Worm (Caenorhabditis elegans) whole organism, L4 larva: ENCODE results near the gene cyp-14A2.

Experiments used
- Y48G9A.11 ChIP-seq: fragments of 200-800 bp; sonication (Bioruptor generic); IDR thresholded peaks from 2 replicates; pipeline ENCODE4 v1.3.6; 2022; ENCODE audit warnings: missing genetic modification reagents, missing genetic modification characterization, missing compliant biosample characterization
- aha-1 ChIP-seq: fragments of 150-350 bp; peaks from one replicate; lab custom pipeline; 2014; ENCODE audit warnings: missing biosample characterization, missing genetic modification characterization
- ama-1 ChIP-seq: fragments of 150-350 bp; optimal IDR thresholded peaks from 2 replicates; lab custom pipeline; 2014; ENCODE audit warnings: inconsistent platforms, mixed read lengths
- cey-2 ChIP-seq: sonication (generic microtip); optimal IDR thresholded peaks from 3 replicates; lab custom pipeline; 2017; ENCODE audit warnings: missing genetic modification characterization, mild to moderate bottlenecking, missing compliant biosample characterization, antibody characterized with exemption, borderline replicate concordance; ENCODE audit not compliant: insufficient read depth
- dve-1 ChIP-seq: sonication (generic microtip); optimal IDR thresholded peaks from 2 replicates; lab custom pipeline; 2017; ENCODE audit warnings: antibody characterized with exemption, mild to moderate bottlenecking, missing genetic modification characterization, missing compliant biosample characterization; ENCODE audit not compliant: insufficient read depth
- hmg-1.1 ChIP-seq: fragments of 200-800 bp; sonication (Bioruptor generic); IDR thresholded peaks from 2 replicates; pipeline ENCODE4 v1.3.6; 2022; ENCODE audit warnings: missing genetic modification reagents, missing genetic modification characterization, missing compliant biosample characterization
- lir-3 ChIP-seq: sonication (generic microtip); optimal IDR thresholded peaks from 2 replicates; lab custom pipeline; 2016; ENCODE audit warnings: mild to moderate bottlenecking, missing genetic modification characterization, missing compliant biosample characterization
- mdt-29 ChIP-seq: fragments of 200-800 bp; sonication (Bioruptor generic); IDR thresholded peaks from 2 replicates; pipeline ENCODE4 v1.3.6; 2022; ENCODE audit warnings: missing genetic modification reagents, missing genetic modification characterization, missing compliant biosample characterization
- nhr-11 ChIP-seq: fragments of 150-350 bp; optimal IDR thresholded peaks from 2 replicates; lab custom pipeline; 2014; ENCODE audit warnings: missing biosample characterization, missing genetic modification characterization
- nhr-25 ChIP-seq: sonication (generic microtip); optimal IDR thresholded peaks from 2 replicates; lab custom pipeline; 2017; ENCODE audit warnings: missing genetic modification characterization, mild to moderate bottlenecking, missing compliant biosample characterization, antibody characterized with exemption, moderate library complexity, borderline replicate concordance; ENCODE audit not compliant: insufficient read depth
- nhr-28 ChIP-seq: fragments of 150-350 bp; optimal IDR thresholded peaks from 2 replicates; lab custom pipeline; 2014; ENCODE audit warnings: missing biosample characterization, missing genetic modification characterization
- nhr-77 ChIP-seq: fragments of 150-350 bp; optimal IDR thresholded peaks from 2 replicates; lab custom pipeline; 2014; ENCODE audit warnings: missing biosample characterization, missing genetic modification characterization
- ztf-7 ChIP-seq: fragments of 150-350 bp; optimal IDR thresholded peaks from 2 replicates; lab custom pipeline; 2014; ENCODE audit warnings: missing biosample characterization, missing genetic modification characterization

- no peak for TF ChIP-seq nhr-77 (tag; lab: Kevin White, UChicago)
- TF ChIP-seq Y48G9A.11 = no peak
- no peak for TF ChIP-seq lir-3 (tag; lab: Kevin White, UChicago)
- TF ChIP-seq nhr-28 (tag; lab: Kevin White, UChicago) = no peak
- no peak for TF ChIP-seq cey-2 (tag; lab: Kevin White, UChicago)
- no peak for TF ChIP-seq aha-1 (tag; lab: Kevin White, UChicago)
- TF ChIP-seq nhr-11 (tag; lab: Kevin White, UChicago) = no peak
- TF ChIP-seq ama-1 (lab: Kevin White, UChicago) = no peak
- TF ChIP-seq ztf-7 = no peak
- no peak for TF ChIP-seq hmg-1.1 (GFP tag; lab: Robert Waterston, UW)
- TF ChIP-seq mdt-29 (GFP tag; lab: Robert Waterston, UW) = no peak
- TF ChIP-seq nhr-25 (tag; lab: Kevin White, UChicago) = no peak
- TF ChIP-seq dve-1 (tag; lab: Kevin White, UChicago) = no peak
These were observed 7.3 kb downstream of the cyp-14A2 start, which contains the start of gene K09A11.1 for ce11 chrX:13262195-13262594.
